Fruit fly (Drosophila melanogaster): ENCODE results near the gene if.

if gene

DNA sequence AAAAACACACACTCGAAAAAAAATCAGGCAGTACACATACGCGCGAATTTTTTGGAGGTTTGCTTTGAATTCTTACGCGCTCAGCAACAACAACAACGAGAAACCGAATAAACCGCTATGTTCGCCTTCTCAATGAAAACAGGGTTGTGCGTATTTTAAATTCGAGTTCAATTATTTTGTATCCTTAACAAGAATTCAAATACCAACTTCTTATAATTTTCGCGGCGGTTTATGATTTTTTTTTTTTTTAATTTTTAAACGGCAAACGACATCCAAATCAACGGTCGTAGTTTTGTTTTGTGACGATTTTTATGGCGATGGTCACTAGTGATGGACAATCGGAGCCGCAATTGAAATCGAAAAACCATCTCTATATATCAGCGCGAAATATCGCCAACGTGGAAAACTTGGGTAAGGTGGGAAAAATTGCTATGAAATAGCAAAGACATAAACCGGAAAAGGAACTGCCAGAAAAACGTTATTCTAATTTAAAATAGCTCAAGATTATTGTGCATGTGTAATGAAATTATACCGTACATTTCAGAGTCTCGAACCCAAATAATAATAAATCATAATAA is 31.6 kb downstream of the if start, which contains the start of gene goe (continued):
- TF ChIP-seq cato (GFP tag; optimal IDR thresholded peaks at IDR 0.05; ENCODE audit: borderline replicate concordance) (peak; percentile 29), CG10274 (GFP tag; optimal IDR thresholded peaks at IDR 0.05) (peak; percentile 19), stwl (tag; optimal IDR thresholded peaks at IDR 0.05) (peak; percentile 61), Doc3 (GFP tag; IDR thresholded peaks at IDR 0.05; ENCODE audit: partially characterized antibody) (peak; percentile 69), seq (GFP tag; IDR thresholded peaks at IDR 0.05) (peak; percentile 44; the same call in 1 of the 2 replicates), CG1602 (GFP tag; optimal IDR thresholded peaks at IDR 0.05) (peak; percentile 70), D (optimal IDR thresholded peaks at IDR 0.05) (no peak), D (GFP tag; optimal IDR thresholded peaks at IDR 0.05) (no peak), CG2202 (tag; optimal IDR thresholded peaks at IDR 0.05) (peak; percentile 61), Lpt (GFP tag; optimal IDR thresholded peaks at IDR 0.05) (no peak), sens (GFP tag) (peak; percentile 97), bigmax (GFP tag; optimal IDR thresholded peaks at IDR 0.05) (peak; percentile 0), sug (tag; optimal IDR thresholded peaks at IDR 0.05) (peak; percentile 77), p53 (GFP tag; optimal IDR thresholded peaks at IDR 0.05) (peak; percentile 85), wdn (GFP tag; IDR thresholded peaks at IDR 0.05) (peak; percentile 62), E2f2 (GFP tag; IDR thresholded peaks at IDR 0.05) (peak; percentile 83), pnt (GFP tag; optimal IDR thresholded peaks at IDR 0.05) (peak; percentile 71), CTCF (GFP tag; optimal IDR thresholded peaks at IDR 0.05) (peak; percentile 79), fd102C (GFP tag; optimal IDR thresholded peaks at IDR 0.05) (peak; percentile 33), CG4617 (GFP tag; optimal IDR thresholded peaks at IDR 0.05; ENCODE audit: borderline replicate concordance) (peak; percentile 25), odd (GFP tag; optimal IDR thresholded peaks at IDR 0.05) (peak; percentile 63), CG17328 (GFP tag; IDR thresholded peaks at IDR 0.05) (peak; percentile 82), CG12219 (GFP tag; optimal IDR thresholded peaks at IDR 0.05) (peak; percentile 33), CG2116 (GFP tag; optimal IDR thresholded peaks at IDR 0.05) (peak; percentile 87), CG17359 (tag; optimal IDR thresholded peaks at IDR 0.05) (peak; percentile 53), Dek (tag; optimal IDR thresholded peaks at IDR 0.05) (peak; percentile 82), CG1233 (GFP tag; optimal IDR thresholded peaks at IDR 0.05) (peak; percentile 76), slp2 (GFP tag; optimal IDR thresholded peaks at IDR 0.05) (peak; percentile 79), BEAF-32 (GFP tag; optimal IDR thresholded peaks at IDR 0.05) (peak; percentile 97), gsb-n (tag; optimal IDR thresholded peaks at IDR 0.05) (peak; percentile 72), CG1647 (GFP tag; optimal IDR thresholded peaks at IDR 0.05) (peak; percentile 40), CG1792 (GFP tag; optimal IDR thresholded peaks at IDR 0.05) (peak; percentile 5), CG6813 (GFP tag; optimal IDR thresholded peaks at IDR 0.05) (peak; percentile 76), CG8359 (GFP tag; optimal IDR thresholded peaks at IDR 0.05; ENCODE audit: borderline replicate concordance) (no peak), Kr (GFP tag; optimal IDR thresholded peaks at IDR 0.05) (no peak), CG10366 (GFP tag; IDR thresholded peaks at IDR 0.05) (peak; percentile 75), Sox100B (GFP tag; optimal IDR thresholded peaks at IDR 0.05) (peak; percentile 29), cas (GFP tag; IDR thresholded peaks at IDR 0.05) (no peak; the same call in 1 of the 2 replicates), Asciz (GFP tag; optimal IDR thresholded peaks at IDR 0.05) (peak; percentile 58), CG3995 (GFP tag; optimal IDR thresholded peaks at IDR 0.05) (peak; percentile 49), Sox102F (GFP tag; optimal IDR thresholded peaks at IDR 0.05) (peak; percentile 53), Gsc (GFP tag; IDR thresholded peaks at IDR 0.05) (no peak), ro (GFP tag; IDR thresholded peaks at IDR 0.05) (peak; percentile 19; the same call in 1 of the 2 replicates), CG17361 (GFP tag; IDR thresholded peaks at IDR 0.05) (peak; percentile 39; the same call in 2 of the 3 replicates), en (GFP tag; optimal IDR thresholded peaks at IDR 0.05) (peak; percentile 71), exex (tag; optimal IDR thresholded peaks at IDR 0.05) (peak; percentile 33), HLH4C (GFP tag; IDR thresholded peaks at IDR 0.05; ENCODE audit: partially characterized antibody) (peak; percentile 70), tin (GFP tag; optimal IDR thresholded peaks at IDR 0.05) (peak; percentile 72), wek (GFP tag; optimal IDR thresholded peaks at IDR 0.05) (peak; percentile 77), Nf-YA (GFP tag; IDR thresholded peaks at IDR 0.05) (peak; percentile 57; the same call in 1 of the 2 replicates)
